Worm (Caenorhabditis elegans) whole organism, L3 larva: ENCODE results near the gene ppm-1.D.

Source experiments
- R02D3.7 ChIP-seq: fragments of 150-350 bp; optimal IDR thresholded peaks from 2 replicates; lab custom pipeline; 2014; ENCODE audit warnings: missing biosample characterization, missing genetic modification characterization
- ama-1 ChIP-seq: fragments of 150-350 bp; optimal IDR thresholded peaks from 2 replicates; lab custom pipeline; 2018
- fkh-10 ChIP-seq: sonication (generic microtip); optimal IDR thresholded peaks from 2 replicates; lab custom pipeline; 2017; ENCODE audit warnings: missing biosample characterization, missing genetic modification reagents, missing genetic modification characterization
- fos-1 ChIP-seq: fragments of 150-350 bp; optimal IDR thresholded peaks from 2 replicates; lab custom pipeline; 2014; ENCODE audit warnings: missing biosample characterization, missing genetic modification characterization
- mdl-1 ChIP-seq: fragments of 150-350 bp; optimal IDR thresholded peaks from 2 replicates; lab custom pipeline; 2014; ENCODE audit warnings: missing biosample characterization, missing genetic modification characterization
- nhr-12 ChIP-seq: fragments of 150-350 bp; optimal IDR thresholded peaks from 2 replicates; lab custom pipeline; 2014; ENCODE audit warnings: missing biosample characterization, missing genetic modification characterization
- unc-39 ChIP-seq: sonication (generic microtip); optimal IDR thresholded peaks from 4 replicates; lab custom pipeline; 2017; ENCODE audit warnings: missing biosample characterization, missing genetic modification characterization
- zag-1 ChIP-seq: fragments of 150-350 bp; optimal IDR thresholded peaks from 2 replicates; lab custom pipeline; 2014; ENCODE audit warnings: missing biosample characterization, missing genetic modification characterization

DNA sequence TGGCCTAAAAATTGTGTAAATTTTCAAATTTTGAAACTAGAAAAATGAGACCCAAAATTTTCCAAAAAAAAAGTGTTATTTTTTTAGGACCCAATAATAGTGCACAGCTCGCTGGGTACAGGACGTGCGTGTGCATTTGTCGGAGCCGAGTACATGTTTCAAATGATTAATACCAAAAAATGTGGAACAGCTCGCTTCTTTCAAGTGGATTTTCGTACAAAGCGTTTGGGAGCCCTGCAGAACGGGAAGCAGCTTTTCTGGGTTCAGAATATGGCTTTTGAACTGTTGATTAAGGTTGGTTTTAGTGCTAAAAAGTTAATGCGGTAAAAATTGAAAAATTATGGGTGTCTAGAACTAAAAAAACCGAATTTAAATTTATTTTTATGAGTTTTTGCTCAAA, 43.1 kb upstream of the ppm-1.D start:
- TF ChIP-seq mdl-1 (no peak), fkh-10 (no peak), unc-39 (no peak), zag-1 (tag; lab: Kevin White, UChicago) (no peak), fos-1 (tag; lab: Kevin White, UChicago) (no peak), nhr-12 (no peak), ama-1 (lab: Kevin White, UChicago) (no peak), R02D3.7 (tag; lab: Kevin White, UChicago) (no peak)
